Worm (Caenorhabditis elegans): Measurements from ENCODE around the gene R10E9.2.

The R10E9.2 gene

ce11 chrIII:3931423-3931822 lies 32.7 kb downstream of the R10E9.2 start, which contains the start of gene F37A8.2:
Gene F37A8.2, minus strand, starts transcription at chrIII:3931523.
- TF ChIP-seq ceh-48 (tag; optimal IDR thresholded peaks at IDR 0.05) (no peak), elt-2 (tag; optimal IDR thresholded peaks at IDR 0.05) (no peak), hlh-6 (tag; optimal IDR thresholded peaks at IDR 0.05) (no peak), pha-2 (tag; optimal IDR thresholded peaks at IDR 0.05) (no peak), dmd-4 (tag; optimal IDR thresholded peaks at IDR 0.05; ENCODE audit: borderline replicate concordance) (no peak), ets-4 (tag; optimal IDR thresholded peaks at IDR 0.05) (no peak), tbx-2 (tag; optimal IDR thresholded peaks at IDR 0.05) (no peak), Y22D7AL.16 (tag; optimal IDR thresholded peaks at IDR 0.05) (no peak), ref-2 (tag; optimal IDR thresholded peaks at IDR 0.05) (no peak), nfya-1 (tag; optimal IDR thresholded peaks at IDR 0.05) (no peak), ceh-14 (tag; optimal IDR thresholded peaks at IDR 0.05) (no peak), C08G9.2 (tag; optimal IDR thresholded peaks at IDR 0.05) (no peak), eyg-1 (tag; optimal IDR thresholded peaks at IDR 0.05) (no peak), ceh-31 (tag; optimal IDR thresholded peaks at IDR 0.05) (no peak), ceh-9 (tag; optimal IDR thresholded peaks at IDR 0.05) (no peak), ahr-1 (tag; optimal IDR thresholded peaks at IDR 0.05) (no peak), ceh-24 (tag; optimal IDR thresholded peaks at IDR 0.05) (no peak), lin-11 (tag; optimal IDR thresholded peaks at IDR 0.05) (no peak)

ce11 chrIII:3928136-3928535 lies 36.0 kb downstream of the R10E9.2 start, which contains the start of gene F37A8.1:
Gene F37A8.1, plus strand, starts transcription at chrIII:3928436.
- no peak for TF ChIP-seq lin-11 (tag; optimal IDR thresholded peaks at IDR 0.05)
- no peak for TF ChIP-seq gmeb-2 (tag; optimal IDR thresholded peaks at IDR 0.05)
- TF ChIP-seq ceh-18 (tag; optimal IDR thresholded peaks at IDR 0.05) = no peak
- TF ChIP-seq ceh-24 (tag; optimal IDR thresholded peaks at IDR 0.05) = no peak
- TF ChIP-seq K09A11.1 (tag; optimal IDR thresholded peaks at IDR 0.05; ENCODE audit: insufficient read depth) = no peak
- TF ChIP-seq hlh-8 (tag; optimal IDR thresholded peaks at IDR 0.05) = no peak
- no peak for TF ChIP-seq C38D4.7 (GFP tag; optimal IDR thresholded peaks at IDR 0.05)
- TF ChIP-seq ceh-48 (tag; optimal IDR thresholded peaks at IDR 0.05) = no peak
- no peak for TF ChIP-seq eyg-1 (tag; optimal IDR thresholded peaks at IDR 0.05)
- TF ChIP-seq hlh-30 (tag; optimal IDR thresholded peaks at IDR 0.05; ENCODE audit: insufficient read depth) = no peak
- TF ChIP-seq tbx-2 (tag; optimal IDR thresholded peaks at IDR 0.05) = no peak
- TF ChIP-seq ceh-6 (GFP tag; optimal IDR thresholded peaks at IDR 0.05) = no peak
- TF ChIP-seq unc-3 (GFP tag; conservative IDR thresholded peaks at IDR 0.05) = no peak
- no peak for TF ChIP-seq unc-3 (tag; optimal IDR thresholded peaks at IDR 0.05)
- TF ChIP-seq elt-4 (tag; optimal IDR thresholded peaks at IDR 0.05) = no peak
- TF ChIP-seq dmd-4 (tag; optimal IDR thresholded peaks at IDR 0.05; ENCODE audit: borderline replicate concordance) = no peak
- no peak for TF ChIP-seq C08G9.2 (tag; optimal IDR thresholded peaks at IDR 0.05)
- no peak for TF ChIP-seq ceh-2 (tag; optimal IDR thresholded peaks at IDR 0.05)
- TF ChIP-seq dve-1 (tag; optimal IDR thresholded peaks at IDR 0.05) = no peak
- no peak for TF ChIP-seq pax-1 (tag; optimal IDR thresholded peaks at IDR 0.05)

ce11 chrIII:3927450-3927849 lies 36.7 kb downstream of the R10E9.2 start:
- TF ChIP-seq elt-2 (tag; optimal IDR thresholded peaks at IDR 0.05) (no peak), K09A11.1 (tag; optimal IDR thresholded peaks at IDR 0.05; ENCODE audit: insufficient read depth) (no peak), sdc-2 (tag; optimal IDR thresholded peaks at IDR 0.05) (no peak), ceh-18 (tag; optimal IDR thresholded peaks at IDR 0.05) (peak; percentile 84), ceh-30 (tag; optimal IDR thresholded peaks at IDR 0.05) (no peak), ztf-16 (tag; optimal IDR thresholded peaks at IDR 0.05) (no peak), pag-3 (tag; optimal IDR thresholded peaks at IDR 0.05; ENCODE audit: borderline replicate concordance) (no peak), zip-5 (tag; optimal IDR thresholded peaks at IDR 0.05) (no peak), lin-11 (tag; optimal IDR thresholded peaks at IDR 0.05) (no peak), nhr-232 (tag; optimal IDR thresholded peaks at IDR 0.05) (no peak), elt-4 (tag; optimal IDR thresholded peaks at IDR 0.05) (no peak), unc-42 (tag; optimal IDR thresholded peaks at IDR 0.05) (no peak), rnt-1 (tag; optimal IDR thresholded peaks at IDR 0.05) (peak; percentile 46), ceh-22 (tag; optimal IDR thresholded peaks at IDR 0.05) (no peak), unc-55 (GFP tag; optimal IDR thresholded peaks at IDR 0.05) (peak; percentile 41), nhr-11 (tag; optimal IDR thresholded peaks at IDR 0.05) (no peak), tbx-2 (tag; optimal IDR thresholded peaks at IDR 0.05) (no peak), pqm-1 (tag; optimal IDR thresholded peaks at IDR 0.05) (no peak), Y22D7AL.16 (tag; optimal IDR thresholded peaks at IDR 0.05) (no peak), nfya-1 (tag; optimal IDR thresholded peaks at IDR 0.05) (no peak), ceh-14 (tag; optimal IDR thresholded peaks at IDR 0.05) (no peak)

All from whole organism, late embryonic.